Fruit fly (Drosophila melanogaster) whole organism, embryonic: ENCODE measurements around the gene CG18662.

Experiments
- B-H1 ChIP-seq: fragments of 200-800 bp; sonication (Bioruptor generic); IDR thresholded peaks from 3 replicates; pipeline ENCODE4 v1.3.6; 2022; ENCODE audit warnings: missing biosample characterization, missing genetic modification characterization
- BEAF-32 ChIP-seq: fragments of 200-800 bp; sonication (Bioruptor generic); optimal IDR thresholded peaks from 3 replicates; lab custom pipeline; 2017; ENCODE audit warnings: missing biosample characterization, missing genetic modification characterization, mild to moderate bottlenecking, moderate library complexity, missing genetic modification reagents
- C15 ChIP-seq: fragments of 200-800 bp; sonication (Bioruptor generic); IDR thresholded peaks from 3 replicates; pipeline ENCODE4 v1.3.6; 2022; ENCODE audit warnings: missing biosample characterization, missing genetic modification characterization
- CG12104 ChIP-seq: fragments of 200-800 bp; sonication (Bioruptor generic); optimal IDR thresholded peaks from 3 replicates; lab custom pipeline; 2016; ENCODE audit warnings: missing biosample characterization, missing genetic modification characterization
- CG12155 ChIP-seq: fragments of 200-800 bp; sonication (Bioruptor generic); optimal IDR thresholded peaks from 3 replicates; lab custom pipeline; 2016; ENCODE audit warnings: missing biosample characterization, missing genetic modification characterization
- CG14050 ChIP-seq: fragments of 200-800 bp; sonication (Bioruptor generic); IDR thresholded peaks from 3 replicates; pipeline ENCODE4 v1.3.6; 2022; ENCODE audit warnings: missing biosample characterization, missing genetic modification characterization
- CG1529 ChIP-seq: fragments of 200-800 bp; sonication (Bioruptor generic); optimal IDR thresholded peaks from 3 replicates; lab custom pipeline; 2018; ENCODE audit warnings: missing biosample characterization, missing genetic modification characterization
- CG17912 ChIP-seq: fragments of 200-800 bp; sonication (Bioruptor generic); optimal IDR thresholded peaks from 2 replicates; lab custom pipeline; 2018; ENCODE audit warnings: missing biosample characterization, mild to moderate bottlenecking, missing genetic modification characterization
- CG18599 ChIP-seq: fragments of 200-800 bp; sonication (Bioruptor generic); optimal IDR thresholded peaks from 3 replicates; lab custom pipeline; 2017; ENCODE audit warnings: missing biosample characterization, missing genetic modification characterization, mild to moderate bottlenecking, moderate library complexity, missing genetic modification reagents
- CG2120 ChIP-seq: fragments of 200-800 bp; sonication (Bioruptor generic); optimal IDR thresholded peaks from 3 replicates; lab custom pipeline; 2016; ENCODE audit warnings: missing biosample characterization, missing genetic modification characterization
- CG2199 ChIP-seq: fragments of 200-800 bp; sonication (Bioruptor generic); IDR thresholded peaks from 3 replicates; pipeline ENCODE4 v1.3.6; 2022; ENCODE audit warnings: missing biosample characterization, missing genetic modification characterization
- CG2712 ChIP-seq: fragments of 200-800 bp; optimal IDR thresholded peaks from 3 replicates; lab custom pipeline; 2019; ENCODE audit warnings: missing biosample characterization, mild to moderate bottlenecking, missing genetic modification characterization, moderate library complexity
- CG31224 ChIP-seq: fragments of 200-800 bp; sonication (Bioruptor generic); IDR thresholded peaks from 2 replicates; pipeline ENCODE4 v1.3.6; 2022; ENCODE audit warnings: missing biosample characterization, missing genetic modification characterization
- CG31388 ChIP-seq: fragments of 200-800 bp; sonication (Bioruptor generic); optimal IDR thresholded peaks from 2 replicates; lab custom pipeline; 2016; ENCODE audit warnings: missing biosample characterization, missing genetic modification characterization
- CG3163 ChIP-seq: fragments of 200-800 bp; sonication (Bioruptor generic); optimal IDR thresholded peaks from 3 replicates; lab custom pipeline; 2016; ENCODE audit warnings: missing biosample characterization, missing genetic modification characterization
- CG4820 ChIP-seq: fragments of 200-800 bp; sonication (Bioruptor generic); optimal IDR thresholded peaks from 3 replicates; lab custom pipeline; 2016; ENCODE audit warnings: missing biosample characterization, missing genetic modification characterization
- CG7372 ChIP-seq: fragments of 200-800 bp; sonication (Bioruptor generic); IDR thresholded peaks from 2 replicates; pipeline ENCODE4 v1.3.6; 2022; ENCODE audit warnings: missing biosample characterization, missing genetic modification characterization
- CG7745 ChIP-seq: fragments of 200-800 bp; sonication (Bioruptor generic); optimal IDR thresholded peaks from 2 replicates; lab custom pipeline; 2018; ENCODE audit warnings: missing biosample characterization, mild to moderate bottlenecking, missing genetic modification characterization, moderate library complexity
- CG8089 ChIP-seq: fragments of 200-800 bp; sonication (Bioruptor generic); optimal IDR thresholded peaks from 3 replicates; lab custom pipeline; 2016; ENCODE audit warnings: missing biosample characterization, missing genetic modification characterization
- CG8359 ChIP-seq: fragments of 200-800 bp; sonication (Bioruptor generic); optimal IDR thresholded peaks from 2 replicates; lab custom pipeline; 2017; ENCODE audit warnings: missing biosample characterization, mild to moderate bottlenecking, missing genetic modification characterization, borderline replicate concordance
- CG8924 ChIP-seq: fragments of 200-800 bp; optimal IDR thresholded peaks from 3 replicates; lab custom pipeline; 2019; ENCODE audit warnings: missing biosample characterization, mild to moderate bottlenecking, missing genetic modification characterization, moderate library complexity
- CG9609 ChIP-seq: fragments of 200-800 bp; sonication (Bioruptor generic); optimal IDR thresholded peaks from 3 replicates; lab custom pipeline; 2016; ENCODE audit warnings: missing biosample characterization, missing genetic modification characterization
- CG9797 ChIP-seq: fragments of 200-800 bp; sonication (Bioruptor generic); optimal IDR thresholded peaks from 3 replicates; lab custom pipeline; 2018; ENCODE audit warnings: missing biosample characterization, mild to moderate bottlenecking, missing genetic modification characterization
- Dek ChIP-seq: fragments of 200-800 bp; sonication (Bioruptor generic); optimal IDR thresholded peaks from 3 replicates; lab custom pipeline; 2019; ENCODE audit warnings: missing biosample characterization, mild to moderate bottlenecking, missing genetic modification characterization, moderate library complexity
- Dref ChIP-seq: fragments of 200-800 bp; sonication (Bioruptor generic); IDR thresholded peaks from 2 replicates; pipeline ENCODE4 v1.3.6; 2022; ENCODE audit warnings: missing biosample characterization, missing genetic modification characterization
- HmgZ ChIP-seq: fragments of 200-800 bp; sonication (Bioruptor generic); optimal IDR thresholded peaks from 2 replicates; lab custom pipeline; 2018; ENCODE audit warnings: missing biosample characterization, mild to moderate bottlenecking, missing genetic modification characterization
- Hmr ChIP-seq: fragments of 200-800 bp; sonication (Bioruptor generic); optimal IDR thresholded peaks from 3 replicates; lab custom pipeline; 2017; ENCODE audit warnings: mild to moderate bottlenecking, missing biosample characterization, missing genetic modification reagents, missing genetic modification characterization
- Hr39 ChIP-seq: fragments of >200 bp; optimal IDR thresholded peaks from 2 replicates; lab custom pipeline; 2017
- Kr ChIP-seq: fragments of 200-800 bp; sonication (Bioruptor generic); optimal IDR thresholded peaks from 2 replicates; lab custom pipeline; 2017; ENCODE audit warnings: missing biosample characterization, mild to moderate bottlenecking, missing genetic modification characterization
- MTF-1 ChIP-seq: fragments of 200-800 bp; sonication (Bioruptor generic); optimal IDR thresholded peaks from 2 replicates; lab custom pipeline; 2018; ENCODE audit warnings: missing biosample characterization, mild to moderate bottlenecking, missing genetic modification characterization, borderline replicate concordance
- Mes4 ChIP-seq: fragments of 200-800 bp; sonication (Bioruptor generic); optimal IDR thresholded peaks from 2 replicates; lab custom pipeline; 2016; ENCODE audit warnings: missing biosample characterization, missing genetic modification characterization
- Sin3A ChIP-seq: fragments of >200 bp; optimal IDR thresholded peaks from 2 replicates; lab custom pipeline; 2018
- Xrp1 ChIP-seq: fragments of 200-800 bp; sonication (Bioruptor generic); IDR thresholded peaks from 2 replicates; pipeline ENCODE4 v1.3.6; 2022; ENCODE audit warnings: missing biosample characterization, missing genetic modification characterization
- YL-1 ChIP-seq: fragments of 200-800 bp; sonication (Bioruptor generic); optimal IDR thresholded peaks from 3 replicates; lab custom pipeline; 2017; ENCODE audit warnings: missing biosample characterization, mild to moderate bottlenecking, missing genetic modification characterization
- aop ChIP-seq: fragments of 200-800 bp; sonication (Bioruptor generic); IDR thresholded peaks from 2 replicates; pipeline ENCODE4 v1.3.6; 2022; ENCODE audit warnings: missing biosample characterization, missing genetic modification characterization
- btn ChIP-seq: fragments of 200-800 bp; sonication (Bioruptor generic); optimal IDR thresholded peaks from 2 replicates; lab custom pipeline; 2016; ENCODE audit warnings: missing biosample characterization, missing genetic modification characterization
- cad ChIP-seq: fragments of >200 bp; optimal IDR thresholded peaks from 2 replicates; lab custom pipeline; 2017; ENCODE audit warnings: missing biosample characterization, missing genetic modification characterization
- cato ChIP-seq: fragments of 200-800 bp; sonication (Bioruptor generic); optimal IDR thresholded peaks from 2 replicates; lab custom pipeline; 2016; ENCODE audit warnings: missing biosample characterization, missing genetic modification characterization, borderline replicate concordance
- caup ChIP-seq: fragments of 200-800 bp; sonication (Bioruptor generic); optimal IDR thresholded peaks from 3 replicates; lab custom pipeline; 2017; ENCODE audit warnings: missing biosample characterization, mild to moderate bottlenecking, missing genetic modification characterization, moderate library complexity; ENCODE audit not compliant: severe bottlenecking
- chif ChIP-seq, 2 experiments: fragments of 200-800 bp; sonication (Bioruptor generic); optimal IDR thresholded peaks; 3 replicates each; lab custom pipeline; 2016; ENCODE audit warnings: missing biosample characterization in 2 of 2, missing genetic modification characterization in 2 of 2
- dm ChIP-seq: fragments of 200-800 bp; sonication (Bioruptor generic); optimal IDR thresholded peaks from 3 replicates; lab custom pipeline; 2016; ENCODE audit warnings: missing biosample characterization, missing genetic modification characterization
- exex ChIP-seq: fragments of 200-800 bp; sonication (Bioruptor generic); optimal IDR thresholded peaks from 4 replicates; lab custom pipeline; 2018; ENCODE audit warnings: missing biosample characterization, mild to moderate bottlenecking, missing genetic modification characterization, moderate library complexity
- hbn ChIP-seq: fragments of 200-800 bp; sonication (Bioruptor generic); IDR thresholded peaks from 2 replicates; pipeline ENCODE4 v1.3.6; 2022; ENCODE audit warnings: missing biosample characterization, missing genetic modification characterization; ENCODE audit not compliant: partially characterized antibody
- lab ChIP-seq: fragments of 200-800 bp; sonication (Bioruptor generic); optimal IDR thresholded peaks from 3 replicates; lab custom pipeline; 2017; ENCODE audit warnings: missing biosample characterization, missing genetic modification characterization, mild to moderate bottlenecking, moderate library complexity, missing genetic modification reagents
- lmd ChIP-seq: fragments of 200-800 bp; sonication (Bioruptor generic); IDR thresholded peaks from 2 replicates; pipeline ENCODE4 v1.3.6; 2022; ENCODE audit warnings: missing biosample characterization, missing genetic modification characterization
- p53 ChIP-seq: fragments of 200-800 bp; sonication (Bioruptor generic); optimal IDR thresholded peaks from 2 replicates; lab custom pipeline; 2016; ENCODE audit warnings: missing biosample characterization, missing genetic modification characterization
- pnt ChIP-seq: fragments of 200-800 bp; sonication (Bioruptor generic); optimal IDR thresholded peaks from 3 replicates; lab custom pipeline; 2016; ENCODE audit warnings: missing biosample characterization, missing genetic modification characterization
- pum ChIP-seq: fragments of 200-800 bp; sonication (Bioruptor generic); optimal IDR thresholded peaks from 2 replicates; lab custom pipeline; 2016; ENCODE audit warnings: missing biosample characterization, missing genetic modification characterization
- unpg ChIP-seq: fragments of 200-800 bp; sonication (Bioruptor generic); optimal IDR thresholded peaks from 3 replicates; lab custom pipeline; 2018; ENCODE audit warnings: missing biosample characterization, mild to moderate bottlenecking, missing genetic modification characterization, moderate library complexity
- vvl ChIP-seq: fragments of 200-800 bp; sonication (Bioruptor generic); IDR thresholded peaks from 2 replicates; pipeline ENCODE4 v1.3.6; 2022; ENCODE audit warnings: missing biosample characterization, missing genetic modification characterization
- yki ChIP-seq: fragments of >200 bp; optimal IDR thresholded peaks from 3 replicates; lab custom pipeline; 2018
- zen2 ChIP-seq: fragments of 200-800 bp; sonication (Bioruptor generic); IDR thresholded peaks from 3 replicates; pipeline ENCODE4 v1.3.6; 2022; ENCODE audit warnings: missing biosample characterization, missing genetic modification characterization; ENCODE audit not compliant: partially characterized antibody

CG18662 gene

DNA sequence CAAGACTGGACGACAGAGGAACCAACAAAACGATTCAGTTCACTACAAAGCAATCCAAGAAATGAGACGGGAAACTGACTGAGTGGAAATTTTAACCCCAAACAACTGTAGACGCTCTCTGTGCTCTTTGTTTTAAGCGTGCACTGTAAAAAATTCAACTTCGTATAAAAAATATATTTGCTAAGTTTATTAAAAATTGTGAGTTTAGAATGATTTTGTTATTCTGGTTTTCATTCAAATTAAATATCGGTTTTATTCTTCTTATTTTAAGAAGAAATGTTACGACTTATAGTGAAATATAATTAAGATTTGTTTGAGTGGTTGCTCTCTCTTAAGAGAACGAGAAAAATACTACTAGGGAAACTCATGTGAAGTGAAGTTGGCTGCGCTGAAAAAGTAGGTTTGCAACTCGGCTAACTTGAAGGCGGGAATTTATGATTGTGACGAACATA, 22.4 kb upstream of the CG18662 start (continued):
- TF ChIP-seq pnt, result peak; percentile 96
- peak; percentile 93 for TF ChIP-seq CG7745
- peak; percentile 88 for TF ChIP-seq dm (GFP tag; lab: Kevin White, UChicago)
- peak; percentile 80 for TF ChIP-seq MTF-1 (GFP tag; lab: Kevin White, UChicago)
- TF ChIP-seq CG9609 (GFP tag; lab: Kevin White, UChicago), result peak; percentile 86
- no peak for TF ChIP-seq CG9797 (GFP tag; lab: Kevin White, UChicago)
- peak; percentile 90 for TF ChIP-seq Mes4 (GFP tag; lab: Kevin White, UChicago)
- peak; percentile 97 for TF ChIP-seq CG14050 (GFP tag; lab: Robert Waterston, UW)
- TF ChIP-seq cad, result no peak
- TF ChIP-seq Hmr (GFP tag; lab: Kevin White, UChicago), result peak; percentile 93
- TF ChIP-seq CG4820 (GFP tag; lab: Kevin White, UChicago), result peak; percentile 88
- peak; percentile 90 to 94 for TF ChIP-seq chif (GFP tag; optimal IDR thresholded peaks at IDR 0.05; lab: Kevin White, UChicago)
- TF ChIP-seq CG2199 (GFP tag; lab: Robert Waterston, UW), result peak; percentile 95
- peak; percentile 58 for TF ChIP-seq YL-1 (GFP tag; lab: Kevin White, UChicago)
- TF ChIP-seq HmgZ (tag; lab: Kevin White, UChicago), result peak; percentile 91
- peak; percentile 99 for TF ChIP-seq vvl
- peak; percentile 95 for TF ChIP-seq Dek
- peak; percentile 97 for TF ChIP-seq CG8924 (tag; lab: Kevin White, UChicago)
- TF ChIP-seq Xrp1 (GFP tag; lab: Robert Waterston, UW), result peak; percentile 99
- TF ChIP-seq cato (GFP tag; lab: Kevin White, UChicago), result peak; percentile 87
- peak; percentile 95 for TF ChIP-seq CG2120
- peak; percentile 91 for TF ChIP-seq CG7372 (GFP tag; lab: Robert Waterston, UW)
- no peak for TF ChIP-seq yki (lab: Kevin White, UChicago)
- TF ChIP-seq Dref (GFP tag; lab: Robert Waterston, UW), result no peak
- TF ChIP-seq unpg (GFP tag; lab: Kevin White, UChicago), result peak; percentile 95
- no peak for TF ChIP-seq BEAF-32
- peak; percentile 94 for TF ChIP-seq lab (GFP tag; lab: Kevin White, UChicago)
- peak; percentile 97 for TF ChIP-seq lmd (GFP tag; lab: Robert Waterston, UW)
- TF ChIP-seq CG12155, result peak; percentile 95
- TF ChIP-seq btn (GFP tag; lab: Kevin White, UChicago), result peak; percentile 73
- peak; percentile 68 for TF ChIP-seq CG8359 (GFP tag; lab: Kevin White, UChicago)
- TF ChIP-seq CG12104 (GFP tag; lab: Kevin White, UChicago), result peak; percentile 83
- TF ChIP-seq CG17912 (GFP tag; lab: Kevin White, UChicago), result peak; percentile 95
- no peak; the same call in 1 of the 2 replicates for TF ChIP-seq hbn (GFP tag; lab: Robert Waterston, UW)
- peak; percentile 91 for TF ChIP-seq C15 (GFP tag; lab: Robert Waterston, UW)
- TF ChIP-seq exex (tag; lab: Kevin White, UChicago), result peak; percentile 66
- TF ChIP-seq CG18599 (GFP tag; lab: Kevin White, UChicago), result peak; percentile 95
- peak; percentile 98 for TF ChIP-seq CG2712 (tag; lab: Kevin White, UChicago)
- peak; percentile 57 for TF ChIP-seq Kr
- peak; percentile 98 for TF ChIP-seq B-H1 (GFP tag; lab: Robert Waterston, UW)
- no peak for TF ChIP-seq zen2 (GFP tag; lab: Robert Waterston, UW)
- peak; percentile 79 for TF ChIP-seq aop
- TF ChIP-seq pum (GFP tag; lab: Kevin White, UChicago), result peak; percentile 93
- no peak for TF ChIP-seq Hr39 (lab: Kevin White, UChicago)
- peak; percentile 85 for TF ChIP-seq CG8089 (GFP tag; lab: Kevin White, UChicago)
- no peak for TF ChIP-seq Sin3A (lab: Kevin White, UChicago)
- TF ChIP-seq caup, result peak; percentile 88
- peak; percentile 86 for TF ChIP-seq p53
- TF ChIP-seq CG1529 (GFP tag; lab: Kevin White, UChicago), result peak; percentile 84
- TF ChIP-seq CG31388 (GFP tag; lab: Kevin White, UChicago), result peak; percentile 81
- peak; percentile 99 for TF ChIP-seq CG3163 (GFP tag; lab: Kevin White, UChicago)
- TF ChIP-seq CG31224, result peak; percentile 91
